Worm (Caenorhabditis elegans): ENCODE results near the gene fbxb-78.

fbxb-78 gene

DNA sequence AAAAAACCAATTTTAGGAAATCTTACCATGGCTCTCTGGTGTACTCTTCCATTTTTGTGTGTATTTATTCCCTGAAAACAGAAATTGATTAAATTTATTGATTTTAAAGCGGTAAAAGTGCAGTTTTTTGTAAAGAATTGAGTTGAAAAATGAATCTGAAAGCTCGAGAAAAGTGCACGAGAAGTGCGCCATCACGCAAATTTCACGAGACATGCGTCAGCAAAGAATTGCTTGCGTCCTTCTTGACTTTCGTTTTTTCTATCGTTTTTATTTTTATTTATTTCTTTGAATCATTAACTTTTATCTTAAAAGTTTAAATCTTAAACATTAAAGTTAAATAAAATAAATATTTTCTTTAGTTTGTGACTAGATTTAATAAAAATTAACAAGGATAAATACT is 8.1 kb downstream of the fbxb-78 start, which contains the start of gene timm-17B.1 (continued):
- TF ChIP-seq pbrm-1 (GFP tag; IDR thresholded peaks at IDR 0.05), result peak; percentile 58; the same call in 1 of the 2 replicates
- TF ChIP-seq xnd-1 (tag; optimal IDR thresholded peaks at IDR 0.05), result peak; percentile 51
- TF ChIP-seq aptf-2 (GFP tag; conservative IDR thresholded peaks at IDR 0.05), result no peak
- TF ChIP-seq ztf-25 (GFP tag; IDR thresholded peaks at IDR 0.05), result no peak
- TF ChIP-seq F49E8.2 (tag; optimal IDR thresholded peaks at IDR 0.05; ENCODE audit: insufficient read depth), result no peak
- TF ChIP-seq rcor-1 (GFP tag; IDR thresholded peaks at IDR 0.05), result peak; percentile 63; the same call in 1 of the 2 replicates
- TF ChIP-seq mcd-1 (GFP tag; IDR thresholded peaks at IDR 0.05), result peak; percentile 88
- peak; percentile 29; the same call in 1 of the 2 replicates for TF ChIP-seq Y56A3A.18 (GFP tag; IDR thresholded peaks at IDR 0.05)
- peak; percentile 39; the same call in 1 of the 2 replicates for TF ChIP-seq ceh-100 (GFP tag; IDR thresholded peaks at IDR 0.05)
- peak in 1 of 3 experiments; percentile 66 for TF ChIP-seq lin-35 (GFP tag; optimal IDR thresholded peaks at IDR 0.05)
- no peak for TF ChIP-seq bed-1 (GFP tag; IDR thresholded peaks at IDR 0.05)
- peak; percentile 9 for TF ChIP-seq tbp1 (GFP tag; optimal IDR thresholded peaks at IDR 0.05)
- TF ChIP-seq let-526 (GFP tag; IDR thresholded peaks at IDR 0.05), result no peak
- peak; percentile 67 for TF ChIP-seq lin-54 (GFP tag; optimal IDR thresholded peaks at IDR 0.05)
- TF ChIP-seq Y53G8AR.9 (GFP tag; conservative IDR thresholded peaks at IDR 0.05), result 0 out of 2 replicates have a peak, but pooled peaks have one; percentile 62
- peak; percentile 8 for TF ChIP-seq nhr-80 (tag; optimal IDR thresholded peaks at IDR 0.05)
- peak; percentile 51 for TF ChIP-seq him-1 (tag; optimal IDR thresholded peaks at IDR 0.05)
- TF ChIP-seq hmg-20 (GFP tag; IDR thresholded peaks at IDR 0.05), result peak; percentile 34; the same call in 1 of the 2 replicates
- peak; percentile 68 for TF ChIP-seq dox-1 (GFP tag; IDR thresholded peaks at IDR 0.05)
- TF ChIP-seq rpc-1 (optimal IDR thresholded peaks at IDR 0.05), result no peak
- no peak for TF ChIP-seq rpc-1 (tag; optimal IDR thresholded peaks at IDR 0.05)
- peak; percentile 58 for TF ChIP-seq snpc-1.1 (tag; optimal IDR thresholded peaks at IDR 0.05; ENCODE audit: insufficient read depth)
- TF ChIP-seq fkh-3 (tag; optimal IDR thresholded peaks at IDR 0.05), result no peak
- TF ChIP-seq mes-4 (tag; optimal IDR thresholded peaks at IDR 0.05), result no peak
- 0 out of 2 replicates have a peak, but pooled peaks have one; percentile 68 for TF ChIP-seq nfyb-1 (GFP tag; IDR thresholded peaks at IDR 0.05)
- no peak for TF ChIP-seq ccch-3 (GFP tag; optimal IDR thresholded peaks at IDR 0.05)
- TF ChIP-seq snpc-4 (GFP tag; optimal IDR thresholded peaks at IDR 0.05), result peak; percentile 12
- TF ChIP-seq snpc-4 (tag; optimal IDR thresholded peaks at IDR 0.05), result peak; percentile 34 to 64 (median 54)
- peak; percentile 97 for TF ChIP-seq ztf-18 (tag; optimal IDR thresholded peaks at IDR 0.05)
- TF ChIP-seq ets-4 (GFP tag; optimal IDR thresholded peaks at IDR 0.05), result no peak
- peak; percentile 49 for TF ChIP-seq ZK185.1 (tag; optimal IDR thresholded peaks at IDR 0.05; ENCODE audit: poor library complexity, severe bottlenecking)
- peak; percentile 19 for TF ChIP-seq snpc-3.4 (tag; optimal IDR thresholded peaks at IDR 0.05)
- TF ChIP-seq ekl-4 (GFP tag; IDR thresholded peaks at IDR 0.05), result 0 out of 2 replicates have a peak, but pooled peaks have one; percentile 58
- TF ChIP-seq sptf-2 (GFP tag; optimal IDR thresholded peaks at IDR 0.05), result no peak
- TF ChIP-seq lsl-1 (GFP tag; optimal IDR thresholded peaks at IDR 0.05), result peak; percentile 54
- peak; percentile 62 for TF ChIP-seq F33H1.4 (GFP tag; IDR thresholded peaks at IDR 0.05)
- peak; percentile 17 for TF ChIP-seq attf-5 (GFP tag; optimal IDR thresholded peaks at IDR 0.05)
- no peak for TF ChIP-seq zfh-2 (GFP tag; conservative IDR thresholded peaks at IDR 0.05)
- TF ChIP-seq dpl-1 (GFP tag; optimal IDR thresholded peaks at IDR 0.05), result no peak
- TF ChIP-seq lin-40 (tag; optimal IDR thresholded peaks at IDR 0.05), result peak; percentile 67
- TF ChIP-seq hmg-1.2 (GFP tag; IDR thresholded peaks at IDR 0.05), result peak; percentile 41
- TF ChIP-seq madf-6 (GFP tag; IDR thresholded peaks at IDR 0.05), result peak; percentile 30; the same call in 1 of the 2 replicates

Data from whole organism, young adult.